Worm (Caenorhabditis elegans): ENCODE measurements around the gene Y57A10C.11.

DNA sequence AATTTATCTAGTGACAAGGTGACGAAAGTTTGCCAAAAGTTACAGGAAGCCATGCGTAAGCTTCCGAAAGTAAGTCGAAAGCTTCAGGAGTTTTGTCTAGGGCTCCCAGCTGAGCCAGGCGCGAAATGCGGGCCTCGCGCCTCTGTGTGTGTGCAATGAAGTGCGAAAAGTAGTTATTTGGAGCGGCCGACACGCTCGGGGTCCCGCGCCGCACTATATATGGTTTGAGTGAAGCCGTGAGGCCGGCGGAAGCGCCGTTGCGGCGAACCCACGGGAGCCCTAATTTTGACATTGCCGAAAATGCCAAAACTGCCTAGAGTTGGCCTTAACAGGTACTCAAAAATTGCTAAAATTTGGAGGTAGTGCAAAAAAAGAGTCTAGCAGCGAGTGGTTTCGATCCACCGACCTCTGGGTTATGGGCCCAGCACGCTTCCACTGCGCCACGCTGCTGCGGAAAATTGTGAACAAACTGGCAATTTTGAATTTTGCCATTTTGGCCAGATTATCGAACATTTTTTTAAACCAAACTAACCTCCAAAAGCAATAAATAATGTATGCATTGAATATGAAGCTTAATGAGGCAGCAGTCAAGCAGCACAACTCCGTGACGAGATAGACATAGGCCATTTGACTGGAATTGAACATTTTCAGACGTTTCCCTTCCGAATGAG, 20.6 kb upstream of the Y57A10C.11 start:
- TF ChIP-seq tab-1 (GFP tag; IDR thresholded peaks at IDR 0.05) (no peak), klf-2 (GFP tag; conservative IDR thresholded peaks at IDR 0.05) (no peak), flt-1 (GFP tag; IDR thresholded peaks at IDR 0.05) (no peak), cog-1 (tag; optimal IDR thresholded peaks at IDR 0.05) (no peak), ztf-29 (GFP tag; IDR thresholded peaks at IDR 0.05) (no peak), med-1 (GFP tag; optimal IDR thresholded peaks at IDR 0.05; ENCODE audit: insufficient read depth) (no peak), ztf-23 (GFP tag; IDR thresholded peaks at IDR 0.05) (no peak), T22C8.4 (GFP tag; IDR thresholded peaks at IDR 0.05) (no peak)
